Worm (Caenorhabditis elegans) whole organism, L4/young adult: ENCODE data around the gene F11C1.1.

ENCODE experiments used
- W03F9.2 ChIP-seq: fragments of 150-350 bp; optimal IDR thresholded peaks from 2 replicates; lab custom pipeline; 2014; ENCODE audit warnings: missing biosample characterization, missing genetic modification characterization
- dao-5 ChIP-seq: sonication (generic microtip); optimal IDR thresholded peaks from 2 replicates; lab custom pipeline; 2016; ENCODE audit warnings: missing genotype, missing genetic modification characterization, moderate library complexity, missing compliant biosample characterization
- him-1 ChIP-seq: sonication (generic microtip); optimal IDR thresholded peaks from 2 replicates; lab custom pipeline; 2016; ENCODE audit warnings: missing genotype, missing genetic modification reagents, missing genetic modification characterization, missing compliant biosample characterization

F11C1.1 gene

ce11 chrX:12990529-12991520, at the start of gene F11C1.1, which contains the start of gene vwa-8:
F11C1.1 (minus strand) TSS chrX:12990579.
vwa-8 (plus strand) TSS chrX:12991470.
- no peak for TF ChIP-seq dao-5 (tag; lab: Kevin White, UChicago)
- TF ChIP-seq W03F9.2 (tag; lab: Kevin White, UChicago), result no peak
- TF ChIP-seq him-1 (tag; lab: Kevin White, UChicago), result no peak

ce11 chrX:13038791-13039190, 48.4 kb upstream of the F11C1.1 start:
- TF ChIP-seq W03F9.2 (tag; lab: Kevin White, UChicago), result peak; percentile 19
- TF ChIP-seq dao-5 (tag; lab: Kevin White, UChicago), result peak; percentile 17
- no peak for TF ChIP-seq him-1 (tag; lab: Kevin White, UChicago)

- TF ChIP-seq dao-5 (tag; lab: Kevin White, UChicago), result no peak
- no peak for TF ChIP-seq him-1 (tag; lab: Kevin White, UChicago)
- TF ChIP-seq W03F9.2 (tag; lab: Kevin White, UChicago), result no peak
Observed at ce11 chrX:13034333-13034732, 44.0 kb upstream of the F11C1.1 start.

- TF ChIP-seq dao-5 (tag; lab: Kevin White, UChicago) (no peak), W03F9.2 (tag; lab: Kevin White, UChicago) (no peak), him-1 (tag; lab: Kevin White, UChicago) (no peak)
Observed at ce11 chrX:13033850-13034249, 43.5 kb upstream of the F11C1.1 start.

- TF ChIP-seq him-1 (tag; lab: Kevin White, UChicago) (no peak), dao-5 (tag; lab: Kevin White, UChicago) (no peak), W03F9.2 (tag; lab: Kevin White, UChicago) (no peak)
Observed at ce11 chrX:13032610-13033009, 42.2 kb upstream of the F11C1.1 start, which contains the start of gene npr-10. npr-10 (minus strand) TSS chrX:13032710.

ce11 chrX:13021446-13021845, 31.1 kb upstream of the F11C1.1 start:
- TF ChIP-seq dao-5 (tag; lab: Kevin White, UChicago) (no peak), him-1 (tag; lab: Kevin White, UChicago) (no peak), W03F9.2 (tag; lab: Kevin White, UChicago) (no peak)

ce11 chrX:13016290-13016689, 25.9 kb upstream of the F11C1.1 start:
- TF ChIP-seq him-1 (tag; lab: Kevin White, UChicago), result no peak
- TF ChIP-seq dao-5 (tag; lab: Kevin White, UChicago), result no peak
- TF ChIP-seq W03F9.2 (tag; lab: Kevin White, UChicago), result no peak

- TF ChIP-seq him-1 (tag; lab: Kevin White, UChicago) (no peak), W03F9.2 (tag; lab: Kevin White, UChicago) (no peak), dao-5 (tag; lab: Kevin White, UChicago) (no peak)
Observed at ce11 chrX:13014341-13014740, 24.0 kb upstream of the F11C1.1 start.

- TF ChIP-seq dao-5 (tag; lab: Kevin White, UChicago) (no peak), W03F9.2 (tag; lab: Kevin White, UChicago) (no peak), him-1 (tag; lab: Kevin White, UChicago) (no peak)
Observed at ce11 chrX:13011897-13012296, 21.5 kb upstream of the F11C1.1 start.

ce11 chrX:13009645-13010044, 19.3 kb upstream of the F11C1.1 start:
- no peak for TF ChIP-seq W03F9.2 (tag; lab: Kevin White, UChicago)
- TF ChIP-seq him-1 (tag; lab: Kevin White, UChicago), result no peak

ce11 chrX:13008895-13009294, 18.5 kb upstream of the F11C1.1 start:
- TF ChIP-seq W03F9.2 (tag; lab: Kevin White, UChicago), result no peak
- no peak for TF ChIP-seq dao-5 (tag; lab: Kevin White, UChicago)
- TF ChIP-seq him-1 (tag; lab: Kevin White, UChicago), result no peak

- TF ChIP-seq W03F9.2 (tag; lab: Kevin White, UChicago) (no peak), dao-5 (tag; lab: Kevin White, UChicago) (no peak), him-1 (tag; lab: Kevin White, UChicago) (no peak)
Observed at ce11 chrX:13007857-13008813, 17.8 kb upstream of the F11C1.1 start, which contains the start of gene nhr-25. nhr-25 (plus strand) TSS chrX:13008493.
